Fruit fly (Drosophila melanogaster) whole organism, wandering third instar larva: ENCODE measurements around the gene CG3984.
A peak's percentile ranks its signal among the peaks of the same experiment; 100 is the strongest.

Experiments
- Abd-B ChIP-seq: fragments of >200 bp; optimal IDR thresholded peaks from 2 replicates; lab custom pipeline; 2017; ENCODE audit warnings: missing biosample characterization, missing genetic modification characterization
- CrebA ChIP-seq: fragments of 200-800 bp; sonication (Bioruptor generic); optimal IDR thresholded peaks from 2 replicates; lab custom pipeline; 2016; ENCODE audit warnings: missing biosample characterization, mild to moderate bottlenecking, missing genetic modification characterization, borderline replicate concordance
- Dfd ChIP-seq: fragments of >200 bp; optimal IDR thresholded peaks from 2 replicates; lab custom pipeline; 2017; ENCODE audit warnings: missing biosample characterization, missing genetic modification characterization
- Dif ChIP-seq: fragments of 200-275, 200-300 bp; sonication (Bioruptor generic); optimal IDR thresholded peaks from 2 replicates; lab custom pipeline; 2018; ENCODE audit warnings: missing biosample characterization, missing genetic modification characterization; ENCODE audit not compliant: partially characterized antibody
- HLH106 ChIP-seq: fragments of 200-800 bp; optimal IDR thresholded peaks from 3 replicates; lab custom pipeline; 2019; ENCODE audit warnings: missing biosample characterization, mild to moderate bottlenecking, missing genetic modification characterization, moderate library complexity
- Hnf4 ChIP-seq: fragments of 200-800 bp; sonication (Bioruptor generic); optimal IDR thresholded peaks from 2 replicates; lab custom pipeline; 2016; ENCODE audit warnings: missing biosample characterization, mild to moderate bottlenecking, missing genetic modification characterization
- Hr78 ChIP-seq: fragments of >200 bp; optimal IDR thresholded peaks from 2 replicates; lab custom pipeline; 2017; ENCODE audit warnings: missing biosample characterization, missing genetic modification characterization
- Hr83 ChIP-seq: fragments of 200-300 bp; sonication (Bioruptor generic); optimal IDR thresholded peaks from 2 replicates; lab custom pipeline; 2016; ENCODE audit warnings: missing biosample characterization, mild to moderate bottlenecking, missing genetic modification characterization, moderate library complexity; ENCODE audit not compliant: poor library complexity, severe bottlenecking
- Mio ChIP-seq: sonication (Bioruptor generic); optimal IDR thresholded peaks from 2 replicates; lab custom pipeline; 2016; ENCODE audit warnings: missing biosample characterization, missing genetic modification characterization
- Myc ChIP-seq: fragments of >200 bp; optimal IDR thresholded peaks from 2 replicates; lab custom pipeline; 2017
- N ChIP-seq: fragments of >200 bp; optimal IDR thresholded peaks from 2 replicates; lab custom pipeline; 2018; ENCODE audit warnings: missing biosample characterization, missing external identifiers, missing genetic modification characterization
- Rel ChIP-seq, 2 experiments: fragments of 200-800 bp; sonication (Bioruptor generic) in 1 of 2; optimal IDR thresholded peaks; 2 replicates in 1 of 2; 3 replicates in 1 of 2; lab custom pipeline; 2016 to 2019; ENCODE audit warnings: mild to moderate bottlenecking in 2 of 2, missing biosample characterization in 2 of 2, missing genetic modification characterization in 2 of 2, moderate library complexity in 1 of 2
- Sp1 ChIP-seq: fragments of 200-800 bp; sonication (Bioruptor generic); optimal IDR thresholded peaks from 3 replicates; lab custom pipeline; 2019; ENCODE audit warnings: missing biosample characterization, mild to moderate bottlenecking, missing genetic modification characterization, moderate library complexity
- br ChIP-seq: fragments of 200-800 bp; sonication (Bioruptor generic); optimal IDR thresholded peaks from 2 replicates; lab custom pipeline; 2016; ENCODE audit warnings: missing biosample characterization, missing genetic modification characterization
- brk ChIP-seq: fragments of 200-800 bp; sonication (Bioruptor generic); optimal IDR thresholded peaks from 2 replicates; lab custom pipeline; 2016; ENCODE audit warnings: missing biosample characterization, mild to moderate bottlenecking, missing genetic modification characterization
- dmrt93B ChIP-seq: fragments of 200-800 bp; sonication (Bioruptor generic); optimal IDR thresholded peaks from 2 replicates; lab custom pipeline; 2018; ENCODE audit warnings: missing biosample characterization, mild to moderate bottlenecking, missing genetic modification characterization
- dsf ChIP-seq: sonication (Bioruptor generic); optimal IDR thresholded peaks from 2 replicates; lab custom pipeline; 2016; ENCODE audit warnings: missing biosample characterization, missing genetic modification characterization, borderline replicate concordance
- ey ChIP-seq: fragments of 200-800 bp; sonication (Bioruptor generic); optimal IDR thresholded peaks from 2 replicates; lab custom pipeline; 2016; ENCODE audit warnings: missing biosample characterization, missing genetic modification characterization
- foxo ChIP-seq, 2 experiments: fragments of 200-800 bp; sonication (Bioruptor generic); optimal IDR thresholded peaks; 2 replicates in 1 of 2; 3 replicates in 1 of 2; lab custom pipeline; 2016 to 2017; ENCODE audit warnings: missing biosample characterization in 2 of 2, missing genetic modification characterization in 2 of 2
- fru ChIP-seq: fragments of 200-800 bp; sonication (Bioruptor generic); optimal IDR thresholded peaks from 3 replicates; lab custom pipeline; 2016; ENCODE audit warnings: missing biosample characterization, mild to moderate bottlenecking, missing genetic modification characterization
- h ChIP-seq: fragments of 200-800 bp; sonication (Bioruptor generic); optimal IDR thresholded peaks from 3 replicates; lab custom pipeline; 2016; ENCODE audit warnings: missing biosample characterization, mild to moderate bottlenecking, missing genetic modification characterization
- lola ChIP-seq: fragments of >200 bp; optimal IDR thresholded peaks from 2 replicates; lab custom pipeline; 2017; ENCODE audit warnings: missing biosample characterization, missing genetic modification characterization
- psq ChIP-seq: fragments of 200-800 bp; sonication (Bioruptor generic); optimal IDR thresholded peaks from 3 replicates; lab custom pipeline; 2017; ENCODE audit warnings: missing biosample characterization, mild to moderate bottlenecking, missing genetic modification characterization, moderate library complexity
- rgr ChIP-seq: fragments of 200-800 bp; sonication (Bioruptor generic); optimal IDR thresholded peaks from 3 replicates; lab custom pipeline; 2016; ENCODE audit warnings: missing biosample characterization, mild to moderate bottlenecking, missing genetic modification characterization
- sage ChIP-seq: fragments of 200-800 bp; sonication (Bioruptor generic); optimal IDR thresholded peaks from 2 replicates; lab custom pipeline; 2016; ENCODE audit warnings: missing biosample characterization, mild to moderate bottlenecking, missing genetic modification characterization
- tai ChIP-seq: sonication (Bioruptor generic); optimal IDR thresholded peaks from 2 replicates; lab custom pipeline; 2016; ENCODE audit warnings: missing biosample characterization, missing genetic modification characterization
- usp ChIP-seq: fragments of >200 bp; optimal IDR thresholded peaks from 2 replicates; lab custom pipeline; 2017; ENCODE audit warnings: missing biosample characterization, missing genetic modification characterization
- woc ChIP-seq: sonication (Bioruptor generic); optimal IDR thresholded peaks from 2 replicates; lab custom pipeline; 2016; ENCODE audit warnings: missing biosample characterization, mild to moderate bottlenecking, missing genetic modification characterization

Gene CG3984

DNA sequence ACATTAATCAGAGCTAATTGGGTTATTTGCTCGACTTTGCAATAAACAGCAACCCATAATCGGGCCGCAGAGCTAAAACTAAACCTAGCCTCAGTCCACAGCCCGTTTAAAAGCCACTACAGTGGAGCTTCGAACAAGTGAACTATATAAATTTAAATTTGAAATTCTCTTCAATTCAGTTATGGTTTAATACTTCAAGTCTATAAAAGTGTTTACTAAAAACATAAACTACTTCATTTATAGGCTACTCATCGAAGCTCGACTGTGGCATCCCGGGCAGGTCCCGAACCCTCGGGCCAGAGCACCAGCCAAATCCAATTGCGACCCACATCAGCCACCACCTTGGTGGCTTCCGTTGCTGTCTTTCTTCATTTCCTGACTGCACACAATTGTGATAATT lies 26.8 kb upstream of the CG3984 start:
- TF ChIP-seq brk (GFP tag; lab: Kevin White, UChicago) (no peak), CrebA (GFP tag; lab: Kevin White, UChicago) (no peak), Abd-B (GFP tag; lab: Kevin White, UChicago) (no peak), sage (no peak), ey (no peak), HLH106 (tag; lab: Kevin White, UChicago) (no peak), fru (GFP tag; lab: Kevin White, UChicago) (no peak), N (GFP tag; lab: Kevin White, UChicago) (no peak), Mio (GFP tag; lab: Kevin White, UChicago) (no peak)

DNA sequence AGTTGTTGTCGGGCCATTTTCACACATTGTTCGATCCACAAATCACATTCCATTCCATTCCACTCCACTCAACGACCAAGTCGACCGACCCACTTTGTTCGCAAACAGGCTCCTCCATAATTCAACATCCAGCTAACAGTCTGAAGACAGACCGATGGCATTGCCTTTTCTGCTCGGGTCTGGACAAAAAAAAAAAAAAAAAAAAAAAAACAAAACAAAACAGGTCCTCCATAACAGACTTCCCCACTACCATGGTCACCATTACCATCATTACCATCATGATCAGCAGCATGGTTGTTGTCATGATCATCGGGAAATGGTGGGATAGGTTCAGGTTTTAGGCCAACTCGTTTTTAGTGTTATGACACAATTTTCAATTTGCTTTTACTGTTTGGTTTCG lies 24.7 kb upstream of the CG3984 start:
- TF ChIP-seq tai (GFP tag; lab: Kevin White, UChicago) (no peak), HLH106 (tag; lab: Kevin White, UChicago) (no peak), psq (peak; percentile 23)

DNA sequence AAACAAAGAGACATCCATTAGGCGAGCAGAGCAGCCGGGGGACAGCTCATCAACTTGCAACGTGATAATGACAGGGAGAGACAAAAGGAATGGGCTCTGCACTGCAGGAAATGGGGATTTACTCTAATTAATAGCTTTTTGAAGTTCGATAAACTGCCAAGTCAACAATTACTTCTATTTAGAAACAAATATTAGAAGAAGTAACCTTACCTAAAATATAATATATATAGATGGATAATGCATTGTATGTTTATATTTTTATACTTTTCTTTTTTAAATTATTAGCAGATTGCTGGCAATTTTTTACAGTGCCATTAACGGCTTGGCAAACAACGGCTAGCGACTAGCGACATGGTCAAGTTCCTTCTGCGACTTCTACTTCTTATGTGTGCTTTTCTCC lies 23.4 kb upstream of the CG3984 start:
- no peak for TF ChIP-seq Hnf4 (GFP tag; lab: Kevin White, UChicago)
- no peak for TF ChIP-seq fru (GFP tag; lab: Kevin White, UChicago)
- no peak for TF ChIP-seq sage
- TF ChIP-seq dsf (GFP tag; lab: Kevin White, UChicago), result no peak
- TF ChIP-seq rgr, result no peak
- no peak for TF ChIP-seq ey
- no peak for TF ChIP-seq br (GFP tag; lab: Kevin White, UChicago)
- TF ChIP-seq Dfd (GFP tag; lab: Kevin White, UChicago), result no peak

DNA sequence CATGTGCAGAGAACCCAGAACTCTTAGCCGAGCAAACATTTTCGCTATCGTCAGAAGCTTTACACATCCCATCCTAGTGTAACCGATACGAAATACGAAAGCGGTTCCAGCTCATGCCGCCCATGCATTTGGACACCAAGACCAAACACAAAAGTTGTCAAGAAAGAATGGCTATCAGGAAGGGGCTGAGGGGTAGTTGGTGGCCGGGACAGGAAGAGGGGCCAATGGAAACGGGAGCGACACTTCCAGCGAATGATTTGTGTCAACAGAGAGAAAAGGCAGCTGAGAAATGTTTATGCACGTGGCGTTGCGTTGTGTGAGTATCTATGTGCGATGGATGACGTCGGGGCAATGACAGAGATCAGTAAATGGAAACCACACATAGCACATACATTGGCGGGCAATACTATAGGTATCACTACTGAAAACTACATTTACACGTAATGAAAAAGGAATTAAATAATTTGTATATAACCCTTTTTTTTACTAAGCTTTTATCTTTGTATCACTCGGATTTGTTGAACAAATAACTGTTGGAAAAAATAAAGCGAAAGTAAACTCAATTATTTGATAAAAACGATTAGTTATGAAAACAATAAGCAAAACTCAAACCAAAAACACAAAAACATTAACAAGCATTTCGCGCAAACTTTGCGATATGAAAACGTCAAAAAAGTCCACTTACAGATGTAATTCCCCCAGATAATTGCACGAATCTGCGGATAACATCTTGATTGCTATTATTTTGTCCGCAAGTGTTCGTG lies 22.3 kb upstream of the CG3984 start:
- TF ChIP-seq Dif (GFP tag; lab: Kevin White, UChicago) (no peak), woc (GFP tag; lab: Kevin White, UChicago) (no peak), HLH106 (tag; lab: Kevin White, UChicago) (no peak), psq (no peak)

DNA sequence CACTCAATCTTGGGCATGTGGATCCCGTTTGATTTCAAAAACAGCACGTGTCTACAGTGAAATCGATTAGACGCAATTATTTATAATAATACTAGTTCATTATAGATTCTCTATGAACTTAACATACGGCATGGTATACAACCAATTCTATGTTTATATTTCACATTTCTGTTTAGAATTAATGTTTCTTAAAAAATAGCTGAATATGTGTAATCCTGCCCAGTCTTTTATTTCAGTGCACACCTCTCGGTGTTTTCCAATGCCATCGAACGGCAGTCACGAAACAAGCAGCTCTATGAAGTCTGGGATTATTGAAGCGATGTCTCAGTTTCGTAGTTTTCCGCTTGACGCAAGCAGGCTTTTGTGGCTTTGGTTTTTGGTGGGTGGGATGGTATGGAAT lies 19.2 kb upstream of the CG3984 start:
- TF ChIP-seq Mio (GFP tag; lab: Kevin White, UChicago) (no peak), Myc (lab: Kevin White, UChicago) (no peak), dsf (GFP tag; lab: Kevin White, UChicago) (no peak), Hr78 (GFP tag; lab: Kevin White, UChicago) (no peak), dmrt93B (GFP tag; lab: Kevin White, UChicago) (no peak), Sp1 (GFP tag; lab: Kevin White, UChicago) (no peak), Dfd (GFP tag; lab: Kevin White, UChicago) (no peak), Hr83 (no peak), Hnf4 (GFP tag; lab: Kevin White, UChicago) (no peak), Dif (GFP tag; lab: Kevin White, UChicago) (no peak)

DNA sequence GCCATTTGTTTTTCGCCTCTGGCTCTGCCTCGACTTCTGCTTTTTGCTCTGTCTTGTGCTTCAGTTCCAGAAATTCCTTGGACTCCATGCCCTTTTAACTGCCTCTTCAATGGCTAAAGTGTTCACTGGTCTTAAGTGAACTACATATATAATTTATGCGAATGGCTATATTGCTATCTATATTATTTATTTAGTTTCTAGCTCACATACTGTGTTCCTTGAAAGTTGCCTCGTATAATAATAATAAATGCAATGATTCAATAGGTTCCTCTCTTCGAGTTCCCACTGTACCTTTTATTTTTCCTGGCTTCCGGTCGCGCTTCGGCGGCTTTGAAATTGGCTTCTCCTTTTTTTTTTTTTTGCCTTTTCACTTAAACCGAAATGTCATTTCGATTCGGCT lies 17.2 kb upstream of the CG3984 start:
- TF ChIP-seq Rel (GFP tag; optimal IDR thresholded peaks at IDR 0.05; lab: Kevin White, UChicago) (no peak), Rel (tag; optimal IDR thresholded peaks at IDR 0.05; lab: Kevin White, UChicago) (no peak), usp (GFP tag; lab: Kevin White, UChicago) (no peak), Myc (lab: Kevin White, UChicago) (no peak), Dfd (GFP tag; lab: Kevin White, UChicago) (no peak), Hnf4 (GFP tag; lab: Kevin White, UChicago) (no peak), sage (no peak), Abd-B (GFP tag; lab: Kevin White, UChicago) (no peak), rgr (no peak), h (GFP tag; lab: Kevin White, UChicago) (no peak), lola (GFP tag; lab: Kevin White, UChicago) (no peak), Sp1 (GFP tag; lab: Kevin White, UChicago) (no peak), CrebA (GFP tag; lab: Kevin White, UChicago) (no peak), foxo (GFP tag; optimal IDR thresholded peaks at IDR 0.05; lab: Kevin White, UChicago) (no peak), Dif (GFP tag; lab: Kevin White, UChicago) (no peak)
